Worm (Caenorhabditis elegans) whole organism, L2 larva: ENCODE data around the gene abf-6.

Experiments
- F13H6.1 ChIP-seq: sonication (generic microtip); optimal IDR thresholded peaks from 2 replicates; lab custom pipeline; 2016; ENCODE audit warnings: missing genetic modification characterization, missing compliant biosample characterization
- R02D3.7 ChIP-seq: fragments of 150-350 bp; optimal IDR thresholded peaks from 2 replicates; lab custom pipeline; 2014; ENCODE audit warnings: missing biosample characterization, missing genetic modification characterization
- Y55F3AM.14 ChIP-seq: fragments of 200-800 bp; sonication (Bioruptor generic); optimal IDR thresholded peaks from 2 replicates; lab custom pipeline; 2018; ENCODE audit warnings: mild to moderate bottlenecking, missing genetic modification characterization, missing compliant biosample characterization
- ZK546.5 ChIP-seq: sonication (generic microtip); optimal IDR thresholded peaks from 2 replicates; lab custom pipeline; 2017; ENCODE audit warnings: missing biosample characterization, missing genetic modification characterization
- alr-1 ChIP-seq: fragments of 150-350 bp; optimal IDR thresholded peaks from 2 replicates; lab custom pipeline; 2014; ENCODE audit warnings: missing biosample characterization, missing genetic modification characterization
- aly-2 ChIP-seq: fragments of 150-350 bp; optimal IDR thresholded peaks from 2 replicates; lab custom pipeline; 2014; ENCODE audit warnings: missing biosample characterization, missing genetic modification characterization
- ama-1 ChIP-seq: fragments of 150-350 bp; optimal IDR thresholded peaks from 2 replicates; lab custom pipeline; 2018; ENCODE audit warnings: inconsistent platforms
- blmp-1 ChIP-seq: sonication (generic microtip); optimal IDR thresholded peaks from 2 replicates; lab custom pipeline; 2017; ENCODE audit warnings: missing genetic modification characterization, mild to moderate bottlenecking, missing compliant biosample characterization, antibody characterized with exemption, moderate library complexity; ENCODE audit not compliant: insufficient read depth
- ceh-16 ChIP-seq: fragments of 150-350 bp; optimal IDR thresholded peaks from 2 replicates; lab custom pipeline; 2014; ENCODE audit warnings: missing biosample characterization, missing genetic modification characterization
- ceh-82 ChIP-seq: fragments of 150-350 bp; optimal IDR thresholded peaks from 2 replicates; lab custom pipeline; 2014; ENCODE audit warnings: missing biosample characterization, missing genetic modification characterization
- crh-2 ChIP-seq: sonication (generic microtip); optimal IDR thresholded peaks from 2 replicates; lab custom pipeline; 2017; ENCODE audit warnings: missing biosample characterization, missing genetic modification characterization
- dmd-4 ChIP-seq: sonication (generic microtip); optimal IDR thresholded peaks from 2 replicates; lab custom pipeline; 2017; ENCODE audit warnings: missing biosample characterization, missing genetic modification characterization
- egl-27 ChIP-seq: sonication (generic microtip); optimal IDR thresholded peaks from 3 replicates; lab custom pipeline; 2017; ENCODE audit warnings: missing biosample characterization, missing genetic modification reagents, missing genetic modification characterization
- elt-1 ChIP-seq: fragments of 150-350 bp; optimal IDR thresholded peaks from 2 replicates; lab custom pipeline; 2014; ENCODE audit warnings: missing biosample characterization, missing genetic modification characterization
- elt-3 ChIP-seq: sonication (generic microtip); optimal IDR thresholded peaks from 2 replicates; lab custom pipeline; 2017; ENCODE audit warnings: missing biosample characterization, missing genetic modification characterization
- fos-1 ChIP-seq: fragments of 150-350 bp; optimal IDR thresholded peaks from 2 replicates; lab custom pipeline; 2014; ENCODE audit warnings: missing biosample characterization, missing genetic modification characterization
- gmeb-1 ChIP-seq: fragments of 150-350 bp; optimal IDR thresholded peaks from 2 replicates; lab custom pipeline; 2014; ENCODE audit warnings: missing biosample characterization, missing genetic modification characterization
- lin-11 ChIP-seq: fragments of 150-350 bp; sonication (generic microtip); optimal IDR thresholded peaks from 2 replicates; lab custom pipeline; 2014; ENCODE audit warnings: missing biosample characterization, missing genetic modification characterization, inconsistent platforms, mixed read lengths
- lin-13 ChIP-seq: fragments of 150-350 bp; optimal IDR thresholded peaks from 2 replicates; lab custom pipeline; 2014; ENCODE audit warnings: missing biosample characterization, missing genetic modification reagents, missing genetic modification characterization
- lin-39 ChIP-seq: fragments of 150-350 bp; optimal IDR thresholded peaks from 2 replicates; lab custom pipeline; 2014; ENCODE audit warnings: missing biosample characterization, missing genetic modification reagents, missing genetic modification characterization
- lsy-2 ChIP-seq, 2 experiments: fragments of 150-350 bp in 1 of 2; sonication (generic microtip) in 1 of 2; optimal IDR thresholded peaks; 2 replicates each; lab custom pipeline; 2014 to 2017; ENCODE audit warnings: missing biosample characterization in 2 of 2, missing genetic modification characterization in 2 of 2
- mab-5 ChIP-seq: fragments of 150-350 bp; optimal IDR thresholded peaks from 2 replicates; lab custom pipeline; 2014; ENCODE audit warnings: missing biosample characterization, missing genetic modification characterization
- mbf-1 ChIP-seq: sonication (generic microtip); optimal IDR thresholded peaks from 2 replicates; lab custom pipeline; 2017; ENCODE audit warnings: missing biosample characterization, missing genetic modification characterization
- mdl-1 ChIP-seq, 2 experiments: fragments of 150-350 bp in 1 of 2; sonication (generic microtip) in 1 of 2; optimal IDR thresholded peaks; 2 replicates each; lab custom pipeline; 2017; ENCODE audit warnings: missing biosample characterization in 2 of 2, missing genetic modification characterization in 2 of 2
- nhr-10 ChIP-seq: sonication (generic microtip); optimal IDR thresholded peaks from 2 replicates; lab custom pipeline; 2017; ENCODE audit warnings: missing biosample characterization, missing genetic modification characterization
- nhr-11 ChIP-seq: fragments of 150-350 bp; optimal IDR thresholded peaks from 2 replicates; lab custom pipeline; 2014; ENCODE audit warnings: missing biosample characterization, missing genetic modification characterization
- nhr-12 ChIP-seq: fragments of 150-350 bp; optimal IDR thresholded peaks from 2 replicates; lab custom pipeline; 2014; ENCODE audit warnings: missing biosample characterization, missing genetic modification characterization
- nhr-129 ChIP-seq: fragments of 150-350 bp; optimal IDR thresholded peaks from 2 replicates; lab custom pipeline; 2014; ENCODE audit warnings: missing biosample characterization, missing genetic modification characterization
- nhr-21 ChIP-seq: fragments of 150-350 bp; optimal IDR thresholded peaks from 2 replicates; lab custom pipeline; 2014; ENCODE audit warnings: missing biosample characterization, missing genetic modification characterization
- nhr-23 ChIP-seq: fragments of 150-350 bp; optimal IDR thresholded peaks from 2 replicates; lab custom pipeline; 2014; ENCODE audit warnings: missing biosample characterization, missing genetic modification reagents, missing genetic modification characterization
- nhr-237 ChIP-seq: fragments of 150-350 bp; optimal IDR thresholded peaks from 2 replicates; lab custom pipeline; 2014; ENCODE audit warnings: missing biosample characterization, missing genetic modification characterization
- nhr-25 ChIP-seq: fragments of 150-350 bp; sonication (generic microtip); optimal IDR thresholded peaks from 3 replicates; lab custom pipeline; 2014; ENCODE audit warnings: missing biosample characterization, missing genetic modification characterization
- nhr-6 ChIP-seq: fragments of 150-350 bp; optimal IDR thresholded peaks from 2 replicates; lab custom pipeline; 2014; ENCODE audit warnings: missing biosample characterization, missing genetic modification characterization
- nhr-77 ChIP-seq: fragments of 150-350 bp; optimal IDR thresholded peaks from 2 replicates; lab custom pipeline; 2014; ENCODE audit warnings: missing biosample characterization, missing genetic modification characterization
- peb-1 ChIP-seq: fragments of 150-350 bp; optimal IDR thresholded peaks from 2 replicates; lab custom pipeline; 2014; ENCODE audit warnings: missing biosample characterization, missing genetic modification characterization
- sem-4 ChIP-seq: fragments of 150-350 bp; optimal IDR thresholded peaks from 2 replicates; lab custom pipeline; 2014; ENCODE audit warnings: missing biosample characterization, missing genetic modification reagents, missing genetic modification characterization
- skn-1 ChIP-seq: sonication (generic microtip); optimal IDR thresholded peaks from 2 replicates; lab custom pipeline; 2017; ENCODE audit warnings: missing biosample characterization, missing genetic modification characterization
- sma-3 ChIP-seq: sonication (generic microtip); optimal IDR thresholded peaks from 2 replicates; lab custom pipeline; 2016; ENCODE audit warnings: missing genetic modification reagents, missing genetic modification characterization, missing compliant biosample characterization
- sma-9 ChIP-seq, 2 experiments: fragments of 150-350 bp in 1 of 2; sonication (generic microtip) in 1 of 2; optimal IDR thresholded peaks; 2 replicates each; lab custom pipeline; 2014 to 2016; ENCODE audit warnings: missing genetic modification characterization in 2 of 2, mild to moderate bottlenecking in 1 of 2, missing biosample characterization in 1 of 2, missing compliant biosample characterization in 1 of 2, missing genetic modification reagents in 1 of 2, moderate library complexity in 1 of 2
- snpc-4 ChIP-seq: fragments of 150-350 bp; optimal IDR thresholded peaks from 2 replicates; lab custom pipeline; 2014; ENCODE audit warnings: missing biosample characterization, missing genetic modification characterization
- unc-39 ChIP-seq: fragments of 150-350 bp; optimal IDR thresholded peaks from 2 replicates; lab custom pipeline; 2014; ENCODE audit warnings: missing biosample characterization, missing genetic modification characterization
- unc-55 ChIP-seq: fragments of 150-350 bp; sonication (generic microtip); optimal IDR thresholded peaks from 3 replicates; lab custom pipeline; 2014; ENCODE audit warnings: missing biosample characterization, missing genetic modification reagents, missing genetic modification characterization
- unc-62 ChIP-seq: fragments of 150-350 bp; optimal IDR thresholded peaks from 2 replicates; lab custom pipeline; 2014; ENCODE audit warnings: missing biosample characterization, missing genetic modification reagents, missing genetic modification characterization
- zag-1 ChIP-seq: fragments of 150-350 bp; optimal IDR thresholded peaks from 2 replicates; lab custom pipeline; 2014; ENCODE audit warnings: missing biosample characterization, missing genetic modification characterization
- ztf-11 ChIP-seq: sonication (generic microtip); optimal IDR thresholded peaks from 2 replicates; lab custom pipeline; 2017; ENCODE audit warnings: missing biosample characterization, missing genetic modification characterization
- ztf-4 ChIP-seq: fragments of 150-350 bp; optimal IDR thresholded peaks from 2 replicates; lab custom pipeline; 2014; ENCODE audit warnings: missing biosample characterization, missing genetic modification characterization

Gene abf-6

ce11 chrX:12759642-12760041, 34.3 kb upstream of the abf-6 start:
- TF ChIP-seq mdl-1 (tag; optimal IDR thresholded peaks at IDR 0.05; lab: Kevin White, UChicago) (peak; percentile 65 to 85), sma-3 (GFP tag; lab: Kevin White, UChicago) (peak; percentile 68), ama-1 (lab: Kevin White, UChicago) (no peak), zag-1 (tag; lab: Kevin White, UChicago) (no peak), aly-2 (no peak), F13H6.1 (peak; percentile 57), lsy-2 (tag; optimal IDR thresholded peaks at IDR 0.05; lab: Kevin White, UChicago) (no peak), unc-62 (GFP tag; lab: Kevin White, UChicago) (no peak), nhr-11 (no peak), Y55F3AM.14 (GFP tag; lab: Kevin White, UChicago) (peak; percentile 25), lin-11 (tag; lab: Kevin White, UChicago) (no peak), elt-3 (tag; lab: Kevin White, UChicago) (no peak), skn-1 (tag; lab: Kevin White, UChicago) (no peak), nhr-6 (tag; lab: Kevin White, UChicago) (no peak), lin-39 (tag; lab: Kevin White, UChicago) (no peak), mab-5 (no peak), unc-39 (no peak), nhr-25 (tag; lab: Kevin White, UChicago) (no peak), dmd-4 (tag; lab: Kevin White, UChicago) (no peak), nhr-129 (peak; percentile 45), sma-9 (GFP tag; optimal IDR thresholded peaks at IDR 0.05; lab: Kevin White, UChicago) (peak; percentile 90), sma-9 (tag; optimal IDR thresholded peaks at IDR 0.05; lab: Kevin White, UChicago) (no peak), nhr-12 (no peak), elt-1 (tag; lab: Kevin White, UChicago) (no peak), ztf-4 (tag; lab: Kevin White, UChicago) (no peak), egl-27 (tag; lab: Kevin White, UChicago) (no peak), nhr-21 (tag; lab: Kevin White, UChicago) (peak; percentile 65), crh-2 (tag; lab: Kevin White, UChicago) (peak; percentile 70), nhr-77 (tag; lab: Kevin White, UChicago) (no peak), gmeb-1 (tag; lab: Kevin White, UChicago) (peak; percentile 38), fos-1 (tag; lab: Kevin White, UChicago) (peak; percentile 92), ZK546.5 (no peak), sem-4 (tag; lab: Kevin White, UChicago) (no peak), lin-13 (no peak), ceh-82 (tag; lab: Kevin White, UChicago) (no peak), nhr-23 (tag; lab: Kevin White, UChicago) (no peak), mbf-1 (tag; lab: Kevin White, UChicago) (no peak), snpc-4 (tag; lab: Kevin White, UChicago) (no peak), unc-55 (GFP tag; lab: Kevin White, UChicago) (no peak), blmp-1 (tag; lab: Kevin White, UChicago) (peak; percentile 83), alr-1 (tag; lab: Kevin White, UChicago) (no peak), nhr-10 (tag; lab: Kevin White, UChicago) (no peak), R02D3.7 (tag; lab: Kevin White, UChicago) (no peak), peb-1 (tag; lab: Kevin White, UChicago) (no peak), nhr-237 (tag; lab: Kevin White, UChicago) (no peak), ceh-16 (tag; lab: Kevin White, UChicago) (no peak), ztf-11 (tag; lab: Kevin White, UChicago) (no peak)
